Fruit fly (Drosophila melanogaster): ENCODE measurements around the gene CG34057.
A peak's percentile ranks its signal among the peaks of the same experiment; 100 is the strongest.

Gene CG34057

DNA sequence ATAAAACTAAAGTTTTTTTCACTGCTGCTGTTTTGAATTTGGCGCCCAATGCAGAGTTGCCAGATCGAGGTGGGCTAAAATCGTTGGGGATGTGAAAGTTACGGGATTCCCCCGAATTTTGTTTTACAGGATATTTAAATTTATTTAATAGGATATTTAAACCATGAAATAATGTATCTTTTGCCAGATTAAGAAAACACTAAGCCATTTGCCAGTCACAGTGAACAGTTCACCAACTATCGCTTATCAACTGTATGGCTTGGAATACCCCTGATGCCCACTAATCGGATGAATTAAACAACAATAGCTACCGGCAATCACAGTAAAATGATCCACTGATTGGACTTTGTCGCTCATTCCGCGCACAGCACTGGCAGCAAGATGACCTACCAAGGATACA, 46.1 kb upstream of the CG34057 start, which contains the start of gene Dci (continued):
- TF ChIP-seq CG3919 (GFP tag; optimal IDR thresholded peaks at IDR 0.05), result peak; percentile 60
- TF ChIP-seq CG6163 (GFP tag; IDR thresholded peaks at IDR 0.05), result peak; percentile 87
- TF ChIP-seq CG11294 (GFP tag; IDR thresholded peaks at IDR 0.05), result peak; percentile 21; the same call in 1 of the 2 replicates
- TF ChIP-seq Smox (GFP tag; optimal IDR thresholded peaks at IDR 0.05), result peak; percentile 61
- peak; percentile 74 for TF ChIP-seq topi (GFP tag; optimal IDR thresholded peaks at IDR 0.05)
- TF ChIP-seq CG8632 (GFP tag; optimal IDR thresholded peaks at IDR 0.05), result no peak
- TF ChIP-seq net (GFP tag; optimal IDR thresholded peaks at IDR 0.05), result no peak
- peak; percentile 70 for TF ChIP-seq lz (GFP tag; optimal IDR thresholded peaks at IDR 0.05)
- peak; percentile 77 for TF ChIP-seq Sox14 (GFP tag; optimal IDR thresholded peaks at IDR 0.05)
- TF ChIP-seq OdsH (GFP tag; optimal IDR thresholded peaks at IDR 0.05), result peak; percentile 76
- peak; percentile 69 for TF ChIP-seq Ets21C (GFP tag; optimal IDR thresholded peaks at IDR 0.05)
- TF ChIP-seq fd85E (GFP tag; optimal IDR thresholded peaks at IDR 0.05), result no peak
- no peak for TF ChIP-seq CG34406 (GFP tag; optimal IDR thresholded peaks at IDR 0.05)
- TF ChIP-seq Eip93F (GFP tag; optimal IDR thresholded peaks at IDR 0.05), result no peak

dm6 chr3L:852267-852666, 44.9 kb upstream of the CG34057 start:
- TF ChIP-seq svp (GFP tag), result peak; percentile 3
- no peak for TF ChIP-seq Lpt (GFP tag; optimal IDR thresholded peaks at IDR 0.05)

- TF ChIP-seq Hr39 (GFP tag; optimal IDR thresholded peaks at IDR 0.05) (peak; percentile 72), CG15336 (GFP tag; IDR thresholded peaks at IDR 0.05) (peak; percentile 86), CG32006 (GFP tag; optimal IDR thresholded peaks at IDR 0.05) (peak; percentile 77), net (GFP tag; optimal IDR thresholded peaks at IDR 0.05) (peak; percentile 71), cyc (GFP tag; optimal IDR thresholded peaks at IDR 0.05) (peak; percentile 79), CG3032 (tag; optimal IDR thresholded peaks at IDR 0.05) (peak; percentile 76), CG8632 (GFP tag; optimal IDR thresholded peaks at IDR 0.05) (peak; percentile 30), CG3919 (GFP tag; optimal IDR thresholded peaks at IDR 0.05) (peak; percentile 87), Eip75B (GFP tag; optimal IDR thresholded peaks at IDR 0.05) (peak; percentile 64), CG11294 (GFP tag; IDR thresholded peaks at IDR 0.05) (peak; percentile 93), Gug (GFP tag; IDR thresholded peaks at IDR 0.05) (peak; percentile 86), CG31627 (GFP tag; optimal IDR thresholded peaks at IDR 0.05) (peak; percentile 64), fkh (GFP tag; optimal IDR thresholded peaks at IDR 0.05) (peak; percentile 8), Ets96B (tag; optimal IDR thresholded peaks at IDR 0.05) (peak; percentile 79), fd59A (GFP tag; optimal IDR thresholded peaks at IDR 0.05) (peak; percentile 50), Sox15 (GFP tag; optimal IDR thresholded peaks at IDR 0.05) (peak; percentile 33), CG6808 (GFP tag; optimal IDR thresholded peaks at IDR 0.05) (peak; percentile 65), CG8119 (GFP tag; IDR thresholded peaks at IDR 0.05) (peak; percentile 76), svp (GFP tag) (peak; percentile 71), topi (GFP tag; optimal IDR thresholded peaks at IDR 0.05) (peak; percentile 75), pdm3 (GFP tag; optimal IDR thresholded peaks at IDR 0.05) (peak; percentile 76), dac (GFP tag; optimal IDR thresholded peaks at IDR 0.05) (peak; percentile 69), Hr38 (GFP tag; optimal IDR thresholded peaks at IDR 0.05) (no peak), CG10631 (GFP tag; optimal IDR thresholded peaks at IDR 0.05) (peak; percentile 65), Lpt (GFP tag; optimal IDR thresholded peaks at IDR 0.05) (peak; percentile 48), Sox102F (GFP tag; optimal IDR thresholded peaks at IDR 0.05) (peak; percentile 58), CG1621 (tag; optimal IDR thresholded peaks at IDR 0.05) (peak; percentile 74), acj6 (GFP tag; optimal IDR thresholded peaks at IDR 0.05) (peak; percentile 69), Sox14 (GFP tag; optimal IDR thresholded peaks at IDR 0.05) (peak; percentile 78), Eip93F (GFP tag; optimal IDR thresholded peaks at IDR 0.05) (no peak), dsx (GFP tag; optimal IDR thresholded peaks at IDR 0.05; ENCODE audit: poor library complexity, severe bottlenecking) (peak; percentile 78), CG6792 (GFP tag; optimal IDR thresholded peaks at IDR 0.05) (peak; percentile 59), Smox (GFP tag; optimal IDR thresholded peaks at IDR 0.05) (peak; percentile 51), CG6854 (GFP tag; optimal IDR thresholded peaks at IDR 0.05) (no peak), CG6276 (GFP tag; optimal IDR thresholded peaks at IDR 0.05) (peak; percentile 84), Hr4 (GFP tag; optimal IDR thresholded peaks at IDR 0.05) (peak; percentile 84), vri (GFP tag; optimal IDR thresholded peaks at IDR 0.05) (no peak), spab (GFP tag; optimal IDR thresholded peaks at IDR 0.05) (peak; percentile 68), CG7368 (GFP tag; optimal IDR thresholded peaks at IDR 0.05) (peak; percentile 83)
Observed at dm6 chr3L:857063-858015, 39.8 kb upstream of the CG34057 start, which contains the start of gene dpr20. TSS of gene dpr20 (minus strand) at chr3L:857248.
